Fruit fly (Drosophila melanogaster): ENCODE results near the gene Top2.
A peak's percentile ranks its signal among the peaks of the same experiment; 100 is the strongest.

- no peak for TF ChIP-seq dpn (GFP tag; optimal IDR thresholded peaks at IDR 0.05)
- no peak for TF ChIP-seq Gug (GFP tag; IDR thresholded peaks at IDR 0.05)
- TF ChIP-seq dm (GFP tag; optimal IDR thresholded peaks at IDR 0.05), result no peak
- peak; percentile 44 for TF ChIP-seq CG12769 (tag; optimal IDR thresholded peaks at IDR 0.05)
- TF ChIP-seq CG9215 (GFP tag; IDR thresholded peaks at IDR 0.05), result no peak
- no peak for TF ChIP-seq CG8765 (GFP tag; IDR thresholded peaks at IDR 0.05)
- TF ChIP-seq CG6765 (GFP tag; optimal IDR thresholded peaks at IDR 0.05), result no peak
- no peak for TF ChIP-seq CG11504 (tag; optimal IDR thresholded peaks at IDR 0.05)
- TF ChIP-seq Dfd (GFP tag; optimal IDR thresholded peaks at IDR 0.05), result no peak
- TF ChIP-seq CG4820 (GFP tag; optimal IDR thresholded peaks at IDR 0.05), result no peak
- no peak for TF ChIP-seq CG11247 (GFP tag; IDR thresholded peaks at IDR 0.05)
- TF ChIP-seq Nf-YC (tag; optimal IDR thresholded peaks at IDR 0.05), result peak; percentile 10
- TF ChIP-seq en (GFP tag; optimal IDR thresholded peaks at IDR 0.05), result no peak
Observed at dm6 chr2L:19438685-19439597, 14.3 kb downstream of the Top2 start.

Measured in whole organism, embryonic.